Fruit fly (Drosophila melanogaster): ENCODE data around the gene Naa60.

The Naa60 gene

DNA sequence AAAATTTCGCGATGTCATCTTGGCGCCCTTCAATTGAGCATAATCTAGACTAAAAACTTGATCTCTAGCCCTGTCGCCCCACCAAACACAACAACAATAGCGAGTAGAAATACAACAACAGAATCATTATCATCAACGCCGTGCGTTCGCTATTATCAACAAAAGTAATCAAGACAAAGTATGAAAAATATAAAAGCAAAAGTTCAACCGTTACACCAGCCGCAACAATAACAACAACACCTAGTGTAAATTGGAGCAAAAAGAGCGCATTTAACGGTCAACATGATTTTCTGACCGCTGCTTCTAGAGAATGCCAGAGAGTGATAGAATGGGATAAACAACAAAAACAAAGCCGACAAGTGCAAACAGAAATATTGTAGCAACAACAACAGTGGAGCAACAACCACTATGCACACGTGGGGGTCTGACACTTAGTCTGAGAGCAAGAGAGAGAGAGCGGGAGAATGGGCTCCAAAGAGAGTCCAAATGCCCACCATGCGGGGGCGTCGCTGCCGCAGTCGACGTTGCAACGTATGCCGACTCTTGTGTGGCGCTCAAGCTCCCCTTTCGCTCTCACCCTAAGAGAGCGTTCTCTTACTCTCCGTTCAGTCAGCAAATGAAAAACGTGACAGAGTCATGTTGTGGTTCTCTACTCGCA, 34.3 kb upstream of the Naa60 start:
- peak; percentile 40 for TF ChIP-seq CG12299 (tag; optimal IDR thresholded peaks at IDR 0.05)
- no peak for TF ChIP-seq CG13123 (GFP tag; optimal IDR thresholded peaks at IDR 0.05)
- peak; percentile 31; the same call in 1 of the 2 replicates for TF ChIP-seq CG14441 (GFP tag; IDR thresholded peaks at IDR 0.05)
- TF ChIP-seq lov (optimal IDR thresholded peaks at IDR 0.05), result no peak
- 0 out of 3 replicates have a peak, but pooled peaks have one; percentile 24 for TF ChIP-seq lov (GFP tag; IDR thresholded peaks at IDR 0.05)
- no peak for TF ChIP-seq H2.0 (GFP tag; IDR thresholded peaks at IDR 0.05)
- no peak for TF ChIP-seq CoRest (tag; optimal IDR thresholded peaks at IDR 0.05)
- TF ChIP-seq da (GFP tag; optimal IDR thresholded peaks at IDR 0.05), result no peak
- peak; percentile 99; the same call in 3 of the 4 replicates for TF ChIP-seq chinmo (GFP tag; IDR thresholded peaks at IDR 0.05; ENCODE audit: partially characterized antibody)
- no peak for TF ChIP-seq Taf1 (GFP tag; IDR thresholded peaks at IDR 0.05)
- TF ChIP-seq amos (GFP tag; IDR thresholded peaks at IDR 0.05; ENCODE audit: partially characterized antibody), result no peak
- no peak for TF ChIP-seq E2f1 (GFP tag; IDR thresholded peaks at IDR 0.05)
- no peak for TF ChIP-seq Ssrp (tag; optimal IDR thresholded peaks at IDR 0.05)
- TF ChIP-seq CG6854 (GFP tag; optimal IDR thresholded peaks at IDR 0.05), result no peak
- peak; percentile 98 for TF ChIP-seq CG3163 (GFP tag; optimal IDR thresholded peaks at IDR 0.05)
- TF ChIP-seq ci (GFP tag; IDR thresholded peaks at IDR 0.05), result peak; percentile 53; the same call in 1 of the 3 replicates
- peak; percentile 48 for TF ChIP-seq CG12769 (tag; optimal IDR thresholded peaks at IDR 0.05)
- no peak for TF ChIP-seq MTF-1 (GFP tag; optimal IDR thresholded peaks at IDR 0.05; ENCODE audit: borderline replicate concordance)
- TF ChIP-seq p53 (GFP tag; optimal IDR thresholded peaks at IDR 0.05), result no peak
- no peak for TF ChIP-seq CG6654 (GFP tag; optimal IDR thresholded peaks at IDR 0.05)
- TF ChIP-seq ftz-f1 (GFP tag; optimal IDR thresholded peaks at IDR 0.05), result no peak
- no peak for TF ChIP-seq CG7928 (GFP tag; optimal IDR thresholded peaks at IDR 0.05)
- TF ChIP-seq CG4707 (GFP tag; optimal IDR thresholded peaks at IDR 0.05), result no peak
- no peak for TF ChIP-seq D (optimal IDR thresholded peaks at IDR 0.05)
- no peak for TF ChIP-seq D (GFP tag; optimal IDR thresholded peaks at IDR 0.05)
- TF ChIP-seq HmgD (GFP tag; optimal IDR thresholded peaks at IDR 0.05), result no peak
- TF ChIP-seq HLHmδ (GFP tag; optimal IDR thresholded peaks at IDR 0.05), result peak; percentile 66
- peak; percentile 73 for TF ChIP-seq CG34224 (GFP tag; IDR thresholded peaks at IDR 0.05; ENCODE audit: partially characterized antibody)
- no peak for TF ChIP-seq Jarid2 (GFP tag; optimal IDR thresholded peaks at IDR 0.05)
- no peak for TF ChIP-seq Side (GFP tag; optimal IDR thresholded peaks at IDR 0.05)
- TF ChIP-seq CG1602 (GFP tag; optimal IDR thresholded peaks at IDR 0.05), result no peak
- peak; percentile 32; the same call in 2 of the 3 replicates for TF ChIP-seq Aef1 (GFP tag; IDR thresholded peaks at IDR 0.05)
- no peak for TF ChIP-seq Sox100B (GFP tag; optimal IDR thresholded peaks at IDR 0.05)
- no peak for TF ChIP-seq dmrt99B (tag; optimal IDR thresholded peaks at IDR 0.05)
- no peak for TF ChIP-seq ems (GFP tag; optimal IDR thresholded peaks at IDR 0.05)
- TF ChIP-seq tna (GFP tag; IDR thresholded peaks at IDR 0.05; ENCODE audit: partially characterized antibody), result peak; percentile 27; the same call in 1 of the 2 replicates
- TF ChIP-seq Adf1 (GFP tag; IDR thresholded peaks at IDR 0.05), result peak; percentile 95
- TF ChIP-seq Awh (GFP tag; IDR thresholded peaks at IDR 0.05), result peak; percentile 63
- TF ChIP-seq disco-r (GFP tag; optimal IDR thresholded peaks at IDR 0.05), result no peak
- TF ChIP-seq ham (GFP tag; IDR thresholded peaks at IDR 0.05), result no peak
- no peak for TF ChIP-seq CG32772 (GFP tag; IDR thresholded peaks at IDR 0.05)
- TF ChIP-seq CG31441 (GFP tag; IDR thresholded peaks at IDR 0.05), result no peak
- TF ChIP-seq CG2129 (GFP tag; IDR thresholded peaks at IDR 0.05; ENCODE audit: partially characterized antibody), result no peak
- peak; percentile 66 for TF ChIP-seq CG18011 (GFP tag; optimal IDR thresholded peaks at IDR 0.05)
- TF ChIP-seq eve (GFP tag; optimal IDR thresholded peaks at IDR 0.05), result peak in 1 of 2 experiments; percentile 83
- TF ChIP-seq hth (optimal IDR thresholded peaks at IDR 0.05), result no peak
- peak; percentile 42 for TF ChIP-seq salm (tag; optimal IDR thresholded peaks at IDR 0.05)
- no peak for TF ChIP-seq CG9876 (GFP tag; optimal IDR thresholded peaks at IDR 0.05)
- TF ChIP-seq pan (optimal IDR thresholded peaks at IDR 0.05), result no peak
- TF ChIP-seq pan (GFP tag; optimal IDR thresholded peaks at IDR 0.05 in 1 of 2, IDR thresholded peaks at IDR 0.05 in 1 of 2), result no peak
- TF ChIP-seq unc-4 (GFP tag; IDR thresholded peaks at IDR 0.05; ENCODE audit: partially characterized antibody), result no peak; the same call in none of the 2 replicates
